Fruit fly (Drosophila melanogaster): Measurements from ENCODE around the gene Atg18a.
A peak's percentile ranks its signal among the peaks of the same experiment; 100 is the strongest.

The Atg18a gene

DNA sequence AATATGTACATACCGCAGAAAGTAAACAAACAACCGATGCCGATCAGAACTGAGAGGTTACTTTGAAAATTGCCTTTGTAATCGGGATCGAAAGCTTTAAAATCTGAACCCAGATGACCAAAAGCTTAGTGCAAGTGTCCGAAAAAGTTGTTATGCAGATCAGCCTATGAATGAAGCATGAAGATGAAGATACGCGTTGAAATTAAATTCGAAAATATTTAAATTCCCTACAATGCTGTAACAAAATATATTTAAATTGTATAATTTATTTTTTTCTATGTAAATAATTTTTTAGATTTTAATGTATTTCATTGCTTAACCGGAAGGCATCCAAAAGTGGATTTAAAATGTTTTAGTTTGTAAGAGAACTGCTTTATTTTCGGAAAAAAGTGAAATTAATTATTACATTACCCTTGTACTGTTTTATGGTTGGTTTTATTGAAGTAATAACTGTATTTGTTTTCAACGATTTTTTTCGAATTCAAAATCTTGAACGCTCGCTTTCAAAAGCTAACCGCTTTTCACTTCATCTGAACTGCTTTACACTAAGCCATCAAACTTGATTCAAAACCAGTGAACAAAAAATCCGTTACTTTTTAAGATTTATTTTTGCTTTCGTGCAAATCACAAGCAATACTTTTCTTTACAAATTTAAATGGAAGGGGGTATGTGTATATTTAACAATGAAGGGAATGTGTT lies 26.8 kb upstream of the Atg18a start, which contains the start of gene CG43886:
Gene CG43886, minus strand, starts transcription at position 51 of the 699 bp plus-strand sequence.
- TF ChIP-seq CG3995 (GFP tag; optimal IDR thresholded peaks at IDR 0.05), result peak; percentile 6
- peak; percentile 99 for TF ChIP-seq Myb (GFP tag; optimal IDR thresholded peaks at IDR 0.05)
- TF ChIP-seq CG18011 (GFP tag; optimal IDR thresholded peaks at IDR 0.05), result peak; percentile 96
- no peak for TF ChIP-seq fd64A (GFP tag; optimal IDR thresholded peaks at IDR 0.05)
- peak; percentile 21 for TF ChIP-seq CoRest (tag; optimal IDR thresholded peaks at IDR 0.05)
- no peak for TF ChIP-seq bsh (GFP tag; optimal IDR thresholded peaks at IDR 0.05)
- TF ChIP-seq pzg (GFP tag; optimal IDR thresholded peaks at IDR 0.05), result peak; percentile 21
- peak; percentile 49; the same call in 1 of the 2 replicates for TF ChIP-seq vvl (GFP tag; IDR thresholded peaks at IDR 0.05)
- peak; percentile 41 for TF ChIP-seq Dp (GFP tag; optimal IDR thresholded peaks at IDR 0.05)
- TF ChIP-seq Ets65A (GFP tag), result peak; percentile 72
- TF ChIP-seq pfk (GFP tag; optimal IDR thresholded peaks at IDR 0.05), result no peak
- peak; percentile 88 for TF ChIP-seq CG31365 (tag; optimal IDR thresholded peaks at IDR 0.05)
- TF ChIP-seq Aef1 (GFP tag; IDR thresholded peaks at IDR 0.05), result no peak
- peak; percentile 60 for TF ChIP-seq Abd-B (GFP tag; optimal IDR thresholded peaks at IDR 0.05)
- TF ChIP-seq jumu (GFP tag; optimal IDR thresholded peaks at IDR 0.05), result no peak
- TF ChIP-seq tgo (GFP tag; IDR thresholded peaks at IDR 0.05), result no peak
- no peak for TF ChIP-seq CG32772 (GFP tag; IDR thresholded peaks at IDR 0.05)
- TF ChIP-seq crp (GFP tag; optimal IDR thresholded peaks at IDR 0.05), result peak in 1 of 2 experiments; percentile 8
- TF ChIP-seq CG1233 (GFP tag; optimal IDR thresholded peaks at IDR 0.05), result no peak
- TF ChIP-seq Sox100B (GFP tag; optimal IDR thresholded peaks at IDR 0.05), result no peak
- no peak for TF ChIP-seq wdn (GFP tag; IDR thresholded peaks at IDR 0.05)

DNA sequence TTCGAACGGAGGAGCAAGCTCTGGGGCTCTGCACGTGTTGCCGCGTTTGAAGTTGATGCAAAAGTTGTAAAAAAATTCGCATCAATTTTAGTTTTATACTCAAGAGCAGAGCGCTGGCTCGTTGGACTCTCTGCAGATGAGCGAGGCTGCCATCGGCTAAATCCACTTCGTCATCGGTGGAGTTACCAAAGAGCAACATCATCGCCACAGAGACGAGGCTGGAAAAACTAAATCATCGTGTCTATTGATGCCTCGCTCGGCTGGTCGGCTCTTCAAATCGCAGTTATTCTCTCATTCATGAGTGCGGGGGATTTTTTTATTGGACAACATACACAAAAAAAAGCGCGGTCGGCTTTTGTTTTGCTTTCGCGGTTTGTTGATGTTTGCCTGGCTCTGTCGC lies 21.2 kb upstream of the Atg18a start, which contains the start of gene CG13675:
Gene CG13675, minus strand, starts transcription at position 83 of the 400 bp plus-strand sequence.
- no peak for TF ChIP-seq CG12942 (GFP tag; optimal IDR thresholded peaks at IDR 0.05)
- no peak for TF ChIP-seq zf30C (GFP tag; optimal IDR thresholded peaks at IDR 0.05)
- TF ChIP-seq Deaf1 (tag; optimal IDR thresholded peaks at IDR 0.05), result peak; percentile 67
- no peak for TF ChIP-seq CG7786 (GFP tag; optimal IDR thresholded peaks at IDR 0.05)
- TF ChIP-seq chinmo (GFP tag; IDR thresholded peaks at IDR 0.05; ENCODE audit: partially characterized antibody), result 0 out of 4 replicates have a peak, but pooled peaks have one; percentile 50
- peak; percentile 21 for TF ChIP-seq sens (GFP tag)

DNA sequence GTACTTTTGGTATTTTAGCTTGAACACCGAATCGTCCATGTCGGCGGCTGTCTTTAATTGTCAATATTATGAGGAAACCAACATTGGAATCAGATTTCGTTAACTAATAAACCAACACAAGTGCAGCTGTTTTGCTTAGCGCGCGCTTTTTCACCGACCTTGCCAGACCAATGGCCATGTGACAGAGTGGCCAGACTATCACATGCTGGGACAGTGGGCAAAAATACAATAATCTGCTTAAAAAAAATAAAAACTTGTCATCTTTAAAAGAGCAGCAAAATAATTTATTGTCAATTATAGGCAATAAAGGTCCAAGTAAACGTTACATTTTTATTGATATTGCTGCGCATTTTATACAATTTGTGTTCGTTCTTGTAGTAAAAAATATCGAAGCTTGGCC lies 10.8 kb upstream of the Atg18a start, which contains the start of gene RecQ4:
Gene RecQ4, minus strand, starts transcription at position 161 of the 400 bp plus-strand sequence.
- TF ChIP-seq CG5180 (GFP tag; optimal IDR thresholded peaks at IDR 0.05) (no peak), CG18476 (GFP tag; optimal IDR thresholded peaks at IDR 0.05) (no peak), CG2889 (GFP tag; IDR thresholded peaks at IDR 0.05) (no peak), CG10274 (GFP tag; optimal IDR thresholded peaks at IDR 0.05) (no peak), CG3065 (GFP tag; optimal IDR thresholded peaks at IDR 0.05) (no peak), CG6854 (GFP tag; optimal IDR thresholded peaks at IDR 0.05) (no peak), slbo (GFP tag; IDR thresholded peaks at IDR 0.05) (no peak), dmrt11E (tag; optimal IDR thresholded peaks at IDR 0.05) (no peak), CG13287 (GFP tag; IDR thresholded peaks at IDR 0.05; ENCODE audit: partially characterized antibody) (peak; percentile 51; the same call in 1 of the 2 replicates), CG10979 (tag; optimal IDR thresholded peaks at IDR 0.05) (no peak), Hmx (GFP tag; optimal IDR thresholded peaks at IDR 0.05) (no peak), tna (GFP tag; IDR thresholded peaks at IDR 0.05; ENCODE audit: partially characterized antibody) (no peak), unpg (GFP tag; optimal IDR thresholded peaks at IDR 0.05) (no peak), Mrtf (GFP tag; IDR thresholded peaks at IDR 0.05) (no peak), CG6791 (GFP tag; IDR thresholded peaks at IDR 0.05; ENCODE audit: partially characterized antibody) (peak; percentile 37; the same call in 1 of the 3 replicates), sob (GFP tag; IDR thresholded peaks at IDR 0.05) (no peak), Usf (GFP tag; optimal IDR thresholded peaks at IDR 0.05) (no peak), tin (GFP tag; optimal IDR thresholded peaks at IDR 0.05) (peak; percentile 25), pan (optimal IDR thresholded peaks at IDR 0.05) (no peak), pan (GFP tag; optimal IDR thresholded peaks at IDR 0.05 in 1 of 2, IDR thresholded peaks at IDR 0.05 in 1 of 2) (no peak), CG9876 (GFP tag; optimal IDR thresholded peaks at IDR 0.05) (no peak)

Data from whole organism, embryonic.